Worm (Caenorhabditis elegans) whole organism, L1 larva: Measurements from ENCODE around the gene ins-8.
A peak's percentile ranks its signal among the peaks of the same experiment; 100 is the strongest.

Experiments used
- C34B4.2 ChIP-seq: sonication (generic microtip); optimal IDR thresholded peaks from 2 replicates; lab custom pipeline; 2017; ENCODE audit warnings: mild to moderate bottlenecking, missing genetic modification characterization, missing compliant biosample characterization
- aly-2 ChIP-seq: fragments of 150-350 bp; optimal IDR thresholded peaks from 2 replicates; lab custom pipeline; 2014; ENCODE audit warnings: missing biosample characterization, missing genetic modification characterization
- blmp-1 ChIP-seq: fragments of 150-350 bp; optimal IDR thresholded peaks from 2 replicates; lab custom pipeline; 2014; ENCODE audit warnings: missing biosample characterization, missing genetic modification characterization
- ceh-63 ChIP-seq: fragments of 200-800 bp; sonication (Bioruptor generic); optimal IDR thresholded peaks from 2 replicates; lab custom pipeline; 2018; ENCODE audit warnings: mild to moderate bottlenecking, missing genetic modification characterization, missing compliant biosample characterization
- ceh-8 ChIP-seq: fragments of 200-800 bp; sonication (Bioruptor generic); optimal IDR thresholded peaks from 2 replicates; lab custom pipeline; 2018; ENCODE audit warnings: mild to moderate bottlenecking, missing genetic modification characterization, moderate library complexity, missing compliant biosample characterization
- ceh-82 ChIP-seq, 3 experiments: fragments of 150-350 bp in 1 of 3; sonication (generic microtip) in 2 of 3; optimal IDR thresholded peaks; 2 replicates each; lab custom pipeline; 2014 to 2017; ENCODE audit warnings: missing biosample characterization in 3 of 3, missing genetic modification characterization in 3 of 3
- ces-1 ChIP-seq: fragments of 150-350 bp; optimal IDR thresholded peaks from 2 replicates; lab custom pipeline; 2014; ENCODE audit warnings: missing biosample characterization, missing genetic modification reagents, missing genetic modification characterization
- dpl-1 ChIP-seq, 3 experiments: fragments of 150-350 bp in 2 of 3; sonication (generic microtip) in 1 of 3; optimal IDR thresholded peaks; 2 replicates each; lab custom pipeline; 2014 to 2017; ENCODE audit warnings: missing biosample characterization in 3 of 3, missing genetic modification characterization in 3 of 3, missing genetic modification reagents in 3 of 3
- efl-1 ChIP-seq, 4 experiments: fragments of 150-350 bp; optimal IDR thresholded peaks in 3 of 4; peaks in 1 of 4; 1 replicate in 1 of 4; 2 replicates in 3 of 4; lab custom pipeline; 2014; ENCODE audit warnings: missing biosample characterization in 2 of 4, missing genetic modification characterization in 2 of 4, missing genetic modification reagents in 2 of 4
- efl-3 ChIP-seq: fragments of 200-800 bp; sonication (Bioruptor generic); optimal IDR thresholded peaks from 2 replicates; lab custom pipeline; 2018; ENCODE audit warnings: mild to moderate bottlenecking, missing genetic modification characterization, missing compliant biosample characterization
- egl-13 ChIP-seq: sonication (generic microtip); optimal IDR thresholded peaks from 2 replicates; lab custom pipeline; 2016; ENCODE audit warnings: missing genotype, missing genetic modification reagents, missing genetic modification characterization, missing compliant biosample characterization
- egl-27 ChIP-seq, 2 experiments: fragments of 150-350 bp in 1 of 2; sonication (generic microtip); optimal IDR thresholded peaks; 3 replicates each; lab custom pipeline; 2017 to 2018; ENCODE audit warnings: missing biosample characterization in 2 of 2, missing genetic modification characterization in 2 of 2, missing genetic modification reagents in 2 of 2
- elt-2 ChIP-seq: sonication (generic microtip); optimal IDR thresholded peaks from 2 replicates; lab custom pipeline; 2016; ENCODE audit warnings: missing genetic modification characterization, mild to moderate bottlenecking, inconsistent platforms, missing compliant biosample characterization, missing genetic modification reagents
- elt-3 ChIP-seq, 6 experiments: fragments of 150-350 bp in 1 of 6; sonication (generic microtip); optimal IDR thresholded peaks; 2 replicates each; lab custom pipeline; 2017 to 2018; ENCODE audit warnings: missing biosample characterization in 6 of 6, missing genetic modification characterization in 6 of 6, inconsistent platforms in 1 of 6
- fkh-10 ChIP-seq: sonication (generic microtip); optimal IDR thresholded peaks from 2 replicates; lab custom pipeline; 2017; ENCODE audit warnings: missing biosample characterization, missing genetic modification reagents, missing genetic modification characterization
- fkh-4 ChIP-seq: sonication (generic microtip); optimal IDR thresholded peaks from 2 replicates; lab custom pipeline; 2016; ENCODE audit warnings: missing compliant biosample characterization, missing genetic modification characterization, borderline replicate concordance
- fos-1 ChIP-seq: fragments of 150-350 bp; optimal IDR thresholded peaks from 2 replicates; lab custom pipeline; 2014; ENCODE audit warnings: missing biosample characterization, missing genetic modification characterization
- grh-1 ChIP-seq: fragments of 200-800 bp; sonication (Bioruptor generic); IDR thresholded peaks from 2 replicates; pipeline ENCODE4 v1.3.6; 2022; ENCODE audit warnings: missing genetic modification reagents, missing genetic modification characterization, missing compliant biosample characterization
- hpl-2 ChIP-seq: fragments of 150-350 bp; optimal IDR thresholded peaks from 2 replicates; lab custom pipeline; 2014; ENCODE audit warnings: missing biosample characterization, missing genetic modification reagents, missing genetic modification characterization
- isw-1 ChIP-seq: fragments of 200-800 bp; sonication (Bioruptor generic); IDR thresholded peaks from 2 replicates; pipeline ENCODE4 v1.3.6; 2022; ENCODE audit warnings: missing genetic modification characterization, missing compliant biosample characterization
- jun-1 ChIP-seq: fragments of 150-350 bp; optimal IDR thresholded peaks from 2 replicates; lab custom pipeline; 2014; ENCODE audit warnings: missing biosample characterization, missing genetic modification reagents, missing genetic modification characterization
- lir-3 ChIP-seq: sonication (generic microtip); optimal IDR thresholded peaks from 2 replicates; lab custom pipeline; 2016; ENCODE audit warnings: mild to moderate bottlenecking, missing genetic modification characterization, moderate library complexity, missing compliant biosample characterization; ENCODE audit not compliant: poor library complexity
- mab-9 ChIP-seq: fragments of 200-800 bp; sonication (Bioruptor generic); IDR thresholded peaks from 2 replicates; pipeline ENCODE4 v1.3.6; 2022; ENCODE audit warnings: missing genetic modification reagents, missing genetic modification characterization, missing compliant biosample characterization
- mef-2 ChIP-seq: fragments of 150-350 bp; optimal IDR thresholded peaks from 2 replicates; lab custom pipeline; 2014; ENCODE audit warnings: missing biosample characterization, missing genetic modification characterization
- mep-1 ChIP-seq: fragments of 150-350 bp; optimal IDR thresholded peaks from 2 replicates; lab custom pipeline; 2014; ENCODE audit warnings: missing biosample characterization, missing genetic modification characterization
- nhr-11 ChIP-seq: fragments of 150-350 bp; optimal IDR thresholded peaks from 2 replicates; lab custom pipeline; 2014; ENCODE audit warnings: missing biosample characterization, missing genetic modification characterization
- nhr-20 ChIP-seq: sonication (generic microtip); optimal IDR thresholded peaks from 2 replicates; lab custom pipeline; 2016; ENCODE audit warnings: mild to moderate bottlenecking, missing genetic modification characterization, missing compliant biosample characterization
- nhr-237 ChIP-seq: fragments of 150-350 bp; optimal IDR thresholded peaks from 2 replicates; lab custom pipeline; 2014; ENCODE audit warnings: missing biosample characterization, missing genetic modification characterization
- nhr-28 ChIP-seq: fragments of 150-350 bp; optimal IDR thresholded peaks from 2 replicates; lab custom pipeline; 2014; ENCODE audit warnings: missing biosample characterization, missing genetic modification characterization
- nhr-71 ChIP-seq: sonication (generic microtip); optimal IDR thresholded peaks from 2 replicates; lab custom pipeline; 2016; ENCODE audit warnings: mild to moderate bottlenecking, missing genetic modification characterization, moderate library complexity, missing compliant biosample characterization
- nhr-84 ChIP-seq: sonication (generic microtip); optimal IDR thresholded peaks from 2 replicates; lab custom pipeline; 2017; ENCODE audit warnings: missing biosample characterization, missing genetic modification characterization
- nhr-85 ChIP-seq: sonication (generic microtip); peaks from one replicate; lab custom pipeline; 2016; ENCODE audit warnings: missing genetic modification characterization, inconsistent platforms, missing compliant biosample characterization
- nhr-90 ChIP-seq: sonication (generic microtip); optimal IDR thresholded peaks from 2 replicates; lab custom pipeline; 2016; ENCODE audit warnings: mild to moderate bottlenecking, missing genetic modification characterization, missing compliant biosample characterization; ENCODE audit not compliant: poor library complexity
- pag-3 ChIP-seq: sonication (generic microtip); optimal IDR thresholded peaks from 2 replicates; lab custom pipeline; 2017; ENCODE audit warnings: missing genetic modification characterization, mild to moderate bottlenecking, missing compliant biosample characterization, antibody characterized with exemption, borderline replicate concordance; ENCODE audit not compliant: insufficient read depth
- pax-3 ChIP-seq: fragments of 200-800 bp; sonication (Bioruptor generic); optimal IDR thresholded peaks from 2 replicates; lab custom pipeline; 2018; ENCODE audit warnings: mild to moderate bottlenecking, missing genetic modification characterization, moderate library complexity, missing compliant biosample characterization
- pqm-1 ChIP-seq: sonication (generic microtip); optimal IDR thresholded peaks from 3 replicates; lab custom pipeline; 2017; ENCODE audit warnings: missing biosample characterization, missing genetic modification characterization
- rnt-1 ChIP-seq: sonication (generic microtip); optimal IDR thresholded peaks from 2 replicates; lab custom pipeline; 2016; ENCODE audit warnings: mild to moderate bottlenecking, missing genetic modification characterization, moderate library complexity, missing compliant biosample characterization
- skn-1 ChIP-seq: fragments of 150-350 bp; optimal IDR thresholded peaks from 2 replicates; lab custom pipeline; 2014; ENCODE audit warnings: missing biosample characterization, missing genetic modification characterization
- snpc-4 ChIP-seq: fragments of 150-350 bp; optimal IDR thresholded peaks from 2 replicates; lab custom pipeline; 2014; ENCODE audit warnings: missing biosample characterization, missing genetic modification characterization
- snu-23 ChIP-seq: sonication (generic microtip); optimal IDR thresholded peaks from 2 replicates; lab custom pipeline; 2016; ENCODE audit warnings: missing genetic modification characterization, missing compliant biosample characterization
- sptf-1 ChIP-seq: fragments of 150-350 bp; optimal IDR thresholded peaks from 2 replicates; lab custom pipeline; 2014; ENCODE audit warnings: missing biosample characterization, missing genetic modification characterization
- sup-37 ChIP-seq: fragments of 200-800 bp; sonication (Bioruptor generic); optimal IDR thresholded peaks from 2 replicates; lab custom pipeline; 2018; ENCODE audit warnings: mild to moderate bottlenecking, missing genetic modification characterization, missing compliant biosample characterization
- tbx-2 ChIP-seq: sonication (generic microtip); optimal IDR thresholded peaks from 2 replicates; lab custom pipeline; 2016; ENCODE audit warnings: missing genetic modification characterization, missing compliant biosample characterization
- unc-130 ChIP-seq: fragments of 150-350 bp; optimal IDR thresholded peaks from 2 replicates; lab custom pipeline; 2017; ENCODE audit warnings: missing biosample characterization, missing genetic modification characterization, inconsistent platforms
- unc-30 ChIP-seq: sonication (generic microtip); optimal IDR thresholded peaks from 2 replicates; lab custom pipeline; 2017; ENCODE audit warnings: missing biosample characterization, missing genetic modification characterization
- vab-15 ChIP-seq: sonication (generic microtip); optimal IDR thresholded peaks from 2 replicates; lab custom pipeline; 2017; ENCODE audit warnings: missing genotype, mild to moderate bottlenecking, missing genetic modification characterization, missing compliant biosample characterization
- xbp-1 ChIP-seq: sonication (generic microtip); optimal IDR thresholded peaks from 2 replicates; lab custom pipeline; 2016; ENCODE audit warnings: missing genetic modification characterization, missing compliant biosample characterization
- zip-4 ChIP-seq: fragments of 200-800 bp; sonication (Bioruptor generic); optimal IDR thresholded peaks from 2 replicates; lab custom pipeline; 2018; ENCODE audit warnings: mild to moderate bottlenecking, missing genetic modification characterization, moderate library complexity, missing compliant biosample characterization
- ztf-11 ChIP-seq, 2 experiments: sonication (generic microtip); optimal IDR thresholded peaks; 2 replicates each; lab custom pipeline; 2016 to 2017; ENCODE audit warnings: missing genetic modification characterization in 2 of 2, missing biosample characterization in 1 of 2, missing compliant biosample characterization in 1 of 2
- ztf-4 ChIP-seq: fragments of 150-350 bp; optimal IDR thresholded peaks from 2 replicates; lab custom pipeline; 2014; ENCODE audit warnings: missing biosample characterization, missing genetic modification characterization

Gene ins-8

DNA sequence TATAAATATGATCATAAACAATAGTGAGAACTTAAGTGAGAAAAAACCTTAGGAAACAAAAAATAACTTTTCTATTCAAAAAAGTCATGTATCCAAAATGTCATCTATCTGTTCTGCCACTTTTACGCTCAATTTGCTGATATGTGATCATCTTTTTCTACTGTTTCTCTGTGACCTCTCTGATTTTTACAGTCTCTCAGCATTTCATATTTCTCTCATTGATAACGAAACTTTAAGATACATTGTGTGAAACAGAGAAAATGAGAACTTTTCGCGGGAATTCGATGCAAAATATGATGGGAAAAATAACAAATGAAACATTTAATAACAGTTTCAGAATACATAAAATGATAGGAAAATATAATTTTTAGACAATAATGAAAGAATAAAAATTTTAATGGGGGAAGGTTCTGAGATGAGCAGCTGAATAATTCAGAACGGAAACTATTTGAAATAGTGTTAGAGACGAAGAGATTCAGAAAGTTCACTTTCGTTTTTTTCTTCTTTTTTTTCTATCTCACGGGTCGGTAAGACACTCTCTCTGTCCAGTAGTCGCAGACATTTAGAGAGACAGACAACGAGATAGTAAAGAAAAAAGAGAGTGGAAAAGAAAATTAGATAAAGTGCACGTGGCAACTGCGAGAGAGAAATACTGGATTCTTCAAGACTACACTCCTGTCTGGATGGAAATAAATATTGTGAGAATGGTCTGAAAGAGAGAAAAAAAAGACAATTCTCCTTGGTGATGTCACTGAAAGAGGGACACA is 3.3 kb downstream of the ins-8 start:
- TF ChIP-seq sptf-1 (tag; lab: Kevin White, UChicago) (no peak), ces-1 (GFP tag; lab: Kevin White, UChicago) (no peak), pax-3 (tag; lab: Kevin White, UChicago) (no peak), efl-3 (GFP tag; lab: Kevin White, UChicago) (no peak), mef-2 (no peak), C34B4.2 (tag; lab: Kevin White, UChicago) (no peak), ceh-8 (no peak), hpl-2 (GFP tag; lab: Kevin White, UChicago) (no peak), fos-1 (tag; lab: Kevin White, UChicago) (peak; percentile 77), grh-1 (GFP tag; lab: Robert Waterston, UW) (0 out of 2 replicates have a peak, but pooled peaks have one; percentile 31), sup-37 (GFP tag; lab: Kevin White, UChicago) (no peak), mab-9 (GFP tag; lab: Robert Waterston, UW) (no peak), unc-130 (tag; lab: Kevin White, UChicago) (no peak), elt-2 (peak; percentile 23), vab-15 (tag; lab: Kevin White, UChicago) (no peak), nhr-71 (tag; lab: Kevin White, UChicago) (peak; percentile 91), nhr-84 (no peak), xbp-1 (tag; lab: Kevin White, UChicago) (peak; percentile 62), fkh-10 (GFP tag; lab: Kevin White, UChicago) (peak; percentile 55), nhr-90 (peak; percentile 55), pqm-1 (tag; lab: Kevin White, UChicago) (peak; percentile 30), nhr-237 (peak; percentile 17), egl-27 (tag; optimal IDR thresholded peaks at IDR 0.05; lab: Kevin White, UChicago) (peak; percentile 1 to 23), unc-30 (tag; lab: Kevin White, UChicago) (no peak), ztf-11 (tag; optimal IDR thresholded peaks at IDR 0.05; lab: Kevin White, UChicago) (no peak), ztf-4 (peak; percentile 41), nhr-20 (tag; lab: Kevin White, UChicago) (peak; percentile 96), skn-1 (tag; lab: Kevin White, UChicago) (peak; percentile 67), nhr-11 (tag; lab: Kevin White, UChicago) (peak; percentile 65), pag-3 (tag; lab: Kevin White, UChicago) (no peak), nhr-85 (peak; percentile 87), aly-2 (no peak), mep-1 (tag; lab: Kevin White, UChicago) (peak; percentile 82), snpc-4 (tag; lab: Kevin White, UChicago) (peak; percentile 3), jun-1 (peak; percentile 38), tbx-2 (tag; lab: Kevin White, UChicago) (peak; percentile 68), lir-3 (peak; percentile 43), zip-4 (GFP tag; lab: Kevin White, UChicago) (no peak), ceh-82 (tag; optimal IDR thresholded peaks at IDR 0.05; lab: Kevin White, UChicago) (peak; percentile 46 to 55 (median 48)), isw-1 (GFP tag; lab: Robert Waterston, UW) (peak; percentile 32; the same call in 1 of the 2 replicates), fkh-4 (tag; lab: Kevin White, UChicago) (no peak), blmp-1 (tag; lab: Kevin White, UChicago) (peak; percentile 94), nhr-28 (tag; lab: Kevin White, UChicago) (no peak), egl-13 (tag; lab: Kevin White, UChicago) (peak; percentile 43), efl-1 (optimal IDR thresholded peaks at IDR 0.05; lab: Kevin White, UChicago) (peak; percentile 59 to 63), efl-1 (GFP tag; optimal IDR thresholded peaks at IDR 0.05 in 1 of 2; lab: Kevin White, UChicago) (peak; percentile 37 to 78), rnt-1 (peak; percentile 81), dpl-1 (GFP tag; optimal IDR thresholded peaks at IDR 0.05; lab: Kevin White, UChicago) (peak; percentile 33 to 58 (median 50)), ceh-63 (GFP tag; lab: Kevin White, UChicago) (no peak), elt-3 (tag; optimal IDR thresholded peaks at IDR 0.05; lab: Kevin White, UChicago) (peak in 5 of 6 experiments; percentile 22 to 57 (median 40)), snu-23 (GFP tag; lab: Kevin White, UChicago) (peak; percentile 80)
